Fruit fly (Drosophila melanogaster) whole organism, pupa: ENCODE results near the gene CG4666.

Experiments used
- CG14655 ChIP-seq: fragments of 200-800 bp; sonication (Bioruptor generic); optimal IDR thresholded peaks from 3 replicates; lab custom pipeline; 2017; ENCODE audit warnings: mild to moderate bottlenecking, missing biosample characterization, missing genetic modification reagents, missing genetic modification characterization
- CG17806 ChIP-seq: fragments of 200-800 bp; sonication (Bioruptor generic); optimal IDR thresholded peaks from 2 replicates; lab custom pipeline; 2018; ENCODE audit warnings: missing biosample characterization, mild to moderate bottlenecking, missing genetic modification characterization, moderate library complexity
- CG34367 ChIP-seq: fragments of 200-800 bp; sonication (Bioruptor generic); optimal IDR thresholded peaks from 2 replicates; lab custom pipeline; 2018; ENCODE audit warnings: missing biosample characterization, mild to moderate bottlenecking, missing genetic modification characterization
- CG4496 ChIP-seq: fragments of 200-800 bp; sonication (Bioruptor generic); IDR thresholded peaks from 3 replicates; pipeline ENCODE4 v1.3.6; 2022; ENCODE audit warnings: missing biosample characterization, missing genetic modification characterization
- EcR ChIP-seq: fragments of 200-800 bp; sonication (Bioruptor generic); optimal IDR thresholded peaks from 3 replicates; lab custom pipeline; 2019; ENCODE audit warnings: missing biosample characterization, missing genetic modification characterization, mild to moderate bottlenecking, moderate library complexity, missing genetic modification reagents
- Ets98B ChIP-seq: fragments of 200-800 bp; sonication (Bioruptor generic); IDR thresholded peaks from 2 replicates; pipeline ENCODE4 v1.3.6; 2022; ENCODE audit warnings: missing biosample characterization, missing genetic modification characterization
- Pif1B ChIP-seq: fragments of 200-800 bp; sonication (Bioruptor generic); optimal IDR thresholded peaks from 3 replicates; lab custom pipeline; 2016; ENCODE audit warnings: missing biosample characterization, missing genetic modification characterization
- fd96Ca ChIP-seq: fragments of 200-800 bp; sonication (Bioruptor generic); IDR thresholded peaks from 3 replicates; pipeline ENCODE4 v1.3.6; 2022; ENCODE audit warnings: missing biosample characterization, missing genetic modification characterization
- gl ChIP-seq: fragments of 200-800 bp; sonication (Bioruptor generic); optimal IDR thresholded peaks from 2 replicates; lab custom pipeline; 2018; ENCODE audit warnings: missing biosample characterization, mild to moderate bottlenecking, missing genetic modification characterization

dm6 chrX:6039431-6040016, 38.1 kb downstream of the CG4666 start, which contains the start of gene CG5937:
- TF ChIP-seq EcR (GFP tag; lab: Kevin White, UChicago) (no peak), gl (tag; lab: Kevin White, UChicago) (no peak), fd96Ca (GFP tag; lab: Robert Waterston, UW) (no peak), Ets98B (GFP tag; lab: Robert Waterston, UW) (no peak), CG14655 (peak; percentile 14), Pif1B (no peak), CG4496 (GFP tag; lab: Robert Waterston, UW) (no peak), CG17806 (tag; lab: Kevin White, UChicago) (no peak), CG34367 (no peak)
